Worm (Caenorhabditis elegans): Measurements from ENCODE around the gene alkb-1.
"Not testable (repeated sequence)": the region's sequence is repeated elsewhere in the genome, so short reads cannot be mapped to it uniquely, and the experiment has no call there.

DNA sequence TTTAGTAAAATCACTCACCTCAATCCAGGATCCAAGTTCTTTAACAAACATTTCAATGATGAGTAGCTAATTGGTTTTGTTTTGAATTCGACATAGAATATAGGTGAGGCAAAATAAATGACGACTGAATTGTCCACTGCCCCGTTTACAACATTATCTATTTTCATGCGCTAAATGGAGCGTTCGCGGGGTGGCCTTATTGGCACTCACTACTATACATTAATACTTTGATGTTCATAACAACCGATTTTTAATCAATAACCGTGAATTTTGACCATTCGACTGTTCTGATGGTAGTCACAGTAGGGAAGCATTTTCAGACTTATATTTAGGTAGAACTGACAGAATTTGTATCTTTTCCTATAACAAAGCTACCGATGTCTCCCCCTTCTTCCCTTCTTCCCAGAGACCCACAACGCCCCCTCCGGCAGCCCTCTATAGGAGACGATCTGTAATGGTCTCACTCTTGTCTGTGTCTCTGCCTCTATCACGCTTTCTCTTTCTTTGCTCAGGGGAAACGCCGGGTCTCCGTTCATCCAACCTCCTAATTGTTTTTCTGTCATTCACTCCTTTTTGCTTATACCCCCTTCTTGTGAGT is 34.6 kb downstream of the alkb-1 start, which contains the start of gene Y51H7C.12:
- TF ChIP-seq ref-2, Y22D7AL.16, nhr-11, ceh-18 (tag; optimal IDR thresholded peaks at IDR 0.05): not testable (repeated sequence)

All from whole organism, late embryonic.